Worm (Caenorhabditis elegans) whole organism, L1 larva: ENCODE measurements around the gene nhr-246.

ENCODE experiments used
- C16A3.4 ChIP-seq: fragments of 150-350 bp; optimal IDR thresholded peaks from 2 replicates; lab custom pipeline; 2014; ENCODE audit warnings: missing biosample characterization, missing genetic modification characterization
- aly-2 ChIP-seq: fragments of 150-350 bp; optimal IDR thresholded peaks from 2 replicates; lab custom pipeline; 2014; ENCODE audit warnings: missing biosample characterization, missing genetic modification characterization
- blmp-1 ChIP-seq: fragments of 150-350 bp; optimal IDR thresholded peaks from 2 replicates; lab custom pipeline; 2014; ENCODE audit warnings: missing biosample characterization, missing genetic modification characterization
- fos-1 ChIP-seq: fragments of 150-350 bp; optimal IDR thresholded peaks from 2 replicates; lab custom pipeline; 2014; ENCODE audit warnings: missing biosample characterization, missing genetic modification characterization
- lin-35 ChIP-seq, 2 experiments: fragments of 150-350 bp; optimal IDR thresholded peaks; 2 replicates each; lab custom pipeline; 2014; ENCODE audit warnings: missing biosample characterization in 2 of 2, missing genetic modification characterization in 2 of 2, missing genetic modification reagents in 2 of 2
- mdl-1 ChIP-seq, 2 experiments: fragments of 150-350 bp; optimal IDR thresholded peaks; 2 replicates each; lab custom pipeline; 2014 to 2017; ENCODE audit warnings: missing biosample characterization in 2 of 2, missing genetic modification characterization in 2 of 2, inconsistent platforms in 1 of 2
- mep-1 ChIP-seq: fragments of 150-350 bp; optimal IDR thresholded peaks from 2 replicates; lab custom pipeline; 2014; ENCODE audit warnings: missing biosample characterization, missing genetic modification characterization
- nhr-237 ChIP-seq: fragments of 150-350 bp; optimal IDR thresholded peaks from 2 replicates; lab custom pipeline; 2014; ENCODE audit warnings: missing biosample characterization, missing genetic modification characterization
- nhr-77 ChIP-seq: fragments of 150-350 bp; optimal IDR thresholded peaks from 2 replicates; lab custom pipeline; 2014; ENCODE audit warnings: missing biosample characterization, missing genetic modification characterization
- vab-15 ChIP-seq: sonication (generic microtip); optimal IDR thresholded peaks from 2 replicates; lab custom pipeline; 2017; ENCODE audit warnings: missing genotype, mild to moderate bottlenecking, missing genetic modification characterization, missing compliant biosample characterization
- ztf-4 ChIP-seq: fragments of 150-350 bp; optimal IDR thresholded peaks from 2 replicates; lab custom pipeline; 2014; ENCODE audit warnings: missing biosample characterization, missing genetic modification characterization

ce11 chrV:15347292-15347691, 31.0 kb downstream of the nhr-246 start, which contains the start of gene C29F3.3:
- TF ChIP-seq blmp-1 (tag; lab: Kevin White, UChicago) (no peak), ztf-4 (tag; lab: Kevin White, UChicago) (no peak), aly-2 (tag; lab: Kevin White, UChicago) (no peak), fos-1 (tag; lab: Kevin White, UChicago) (no peak), vab-15 (tag; lab: Kevin White, UChicago) (no peak), C16A3.4 (tag; lab: Kevin White, UChicago) (no peak), mdl-1 (tag; optimal IDR thresholded peaks at IDR 0.05; lab: Kevin White, UChicago) (no peak), lin-35 (GFP tag; optimal IDR thresholded peaks at IDR 0.05; lab: Kevin White, UChicago) (no peak), mep-1 (tag; lab: Kevin White, UChicago) (no peak), nhr-77 (tag; lab: Kevin White, UChicago) (no peak), nhr-237 (no peak)
